Fruit fly (Drosophila melanogaster) whole organism, embryonic: ENCODE data around the gene CG13700.

Source experiments
- Bgb ChIP-seq: fragments of 200-800 bp; sonication (Bioruptor generic); IDR thresholded peaks from 2 replicates; pipeline ENCODE4 v1.3.6; 2022; ENCODE audit warnings: missing biosample characterization, missing genetic modification characterization; ENCODE audit not compliant: partially characterized antibody
- Blimp-1 ChIP-seq: fragments of 200-800 bp; sonication (Bioruptor generic); optimal IDR thresholded peaks from 3 replicates; lab custom pipeline; 2018; ENCODE audit warnings: missing biosample characterization, missing genetic modification characterization, mild to moderate bottlenecking, moderate library complexity, missing genetic modification reagents
- CG10267 ChIP-seq: fragments of 200-800 bp; sonication (Bioruptor generic); optimal IDR thresholded peaks from 2 replicates; lab custom pipeline; 2018; ENCODE audit warnings: missing biosample characterization, mild to moderate bottlenecking, missing genetic modification characterization, moderate library complexity
- CG10462 ChIP-seq: fragments of 200-800 bp; sonication (Bioruptor generic); optimal IDR thresholded peaks from 2 replicates; lab custom pipeline; 2016; ENCODE audit warnings: missing biosample characterization, missing genetic modification characterization
- CG12769 ChIP-seq: fragments of 200-800 bp; sonication (Bioruptor generic); optimal IDR thresholded peaks from 2 replicates; lab custom pipeline; 2019; ENCODE audit warnings: missing biosample characterization, mild to moderate bottlenecking, missing genetic modification characterization, moderate library complexity
- CG13296 ChIP-seq: fragments of 200-800 bp; sonication (Bioruptor generic); optimal IDR thresholded peaks from 3 replicates; lab custom pipeline; 2018; ENCODE audit warnings: missing biosample characterization, mild to moderate bottlenecking, missing genetic modification characterization
- CG14014 ChIP-seq: fragments of 200-800 bp; sonication (Bioruptor generic); IDR thresholded peaks from 2 replicates; pipeline ENCODE4 v1.3.6; 2022; ENCODE audit warnings: missing biosample characterization, missing genetic modification characterization
- CG14050 ChIP-seq: fragments of 200-800 bp; sonication (Bioruptor generic); IDR thresholded peaks from 3 replicates; pipeline ENCODE4 v1.3.6; 2022; ENCODE audit warnings: missing biosample characterization, missing genetic modification characterization
- CG14667 ChIP-seq: fragments of 200-800 bp; sonication (Bioruptor generic); IDR thresholded peaks from 2 replicates; pipeline ENCODE4 v1.3.6; 2022; ENCODE audit warnings: missing biosample characterization, missing genetic modification characterization
- CG14710 ChIP-seq: fragments of 200-800 bp; sonication (Bioruptor generic); optimal IDR thresholded peaks from 3 replicates; lab custom pipeline; 2019; ENCODE audit warnings: missing biosample characterization, mild to moderate bottlenecking, missing genetic modification characterization, moderate library complexity
- CG16815 ChIP-seq: fragments of 200-800 bp; sonication (Bioruptor generic); optimal IDR thresholded peaks from 3 replicates; lab custom pipeline; 2017; ENCODE audit warnings: missing biosample characterization, mild to moderate bottlenecking, missing genetic modification characterization
- CG17385 ChIP-seq: fragments of 200-800 bp; sonication (Bioruptor generic); optimal IDR thresholded peaks from 3 replicates; lab custom pipeline; 2018; ENCODE audit warnings: missing biosample characterization, mild to moderate bottlenecking, missing genetic modification characterization
- CG30403 ChIP-seq: fragments of 200-800 bp; sonication (Bioruptor generic); optimal IDR thresholded peaks from 3 replicates; lab custom pipeline; 2016; ENCODE audit warnings: missing biosample characterization, missing genetic modification characterization
- CG31224 ChIP-seq: fragments of 200-800 bp; sonication (Bioruptor generic); IDR thresholded peaks from 2 replicates; pipeline ENCODE4 v1.3.6; 2022; ENCODE audit warnings: missing biosample characterization, missing genetic modification characterization
- CG31388 ChIP-seq: fragments of 200-800 bp; sonication (Bioruptor generic); optimal IDR thresholded peaks from 2 replicates; lab custom pipeline; 2016; ENCODE audit warnings: missing biosample characterization, missing genetic modification characterization
- CG33213 ChIP-seq: fragments of 200-800 bp; sonication (Bioruptor generic); optimal IDR thresholded peaks from 3 replicates; lab custom pipeline; 2016; ENCODE audit warnings: missing biosample characterization, missing genetic modification characterization
- CG34224 ChIP-seq: fragments of 200-800 bp; sonication (Bioruptor generic); IDR thresholded peaks from 3 replicates; pipeline ENCODE4 v1.3.6; 2022; ENCODE audit warnings: missing biosample characterization, missing genetic modification characterization; ENCODE audit not compliant: partially characterized antibody
- CG34376 ChIP-seq: fragments of 200-800 bp; sonication (Bioruptor generic); optimal IDR thresholded peaks from 2 replicates; lab custom pipeline; 2018; ENCODE audit warnings: missing biosample characterization, mild to moderate bottlenecking, missing genetic modification characterization
- CG4424 ChIP-seq: fragments of 200-800 bp; sonication (Bioruptor generic); optimal IDR thresholded peaks from 3 replicates; lab custom pipeline; 2016; ENCODE audit warnings: missing biosample characterization, missing genetic modification characterization
- CG4854 ChIP-seq: fragments of 200-800 bp; sonication (Bioruptor generic); optimal IDR thresholded peaks from 2 replicates; lab custom pipeline; 2016; ENCODE audit warnings: missing biosample characterization, missing genetic modification characterization, inconsistent platforms
- CG7745 ChIP-seq: fragments of 200-800 bp; sonication (Bioruptor generic); optimal IDR thresholded peaks from 2 replicates; lab custom pipeline; 2018; ENCODE audit warnings: missing biosample characterization, mild to moderate bottlenecking, missing genetic modification characterization, moderate library complexity
- D ChIP-seq, 2 experiments: fragments of 200-800 bp in 1 of 2; fragments of >200 bp in 1 of 2; sonication (Bioruptor generic) in 1 of 2; optimal IDR thresholded peaks; 2 replicates in 1 of 2; 3 replicates in 1 of 2; lab custom pipeline; 2017; ENCODE audit warnings: mild to moderate bottlenecking in 1 of 2, missing biosample characterization in 1 of 2, missing genetic modification characterization in 1 of 2, missing genetic modification reagents in 1 of 2
- Dad ChIP-seq: fragments of 200-800 bp; sonication (Bioruptor generic); optimal IDR thresholded peaks from 3 replicates; lab custom pipeline; 2016; ENCODE audit warnings: missing biosample characterization, missing genetic modification characterization
- E2f1 ChIP-seq: fragments of 200-800 bp; sonication (Bioruptor generic); IDR thresholded peaks from 2 replicates; pipeline ENCODE4 v1.3.6; 2022; ENCODE audit warnings: missing biosample characterization, missing genetic modification characterization
- HmgD ChIP-seq: fragments of 200-800 bp; sonication (Bioruptor generic); optimal IDR thresholded peaks from 3 replicates; lab custom pipeline; 2016; ENCODE audit warnings: missing biosample characterization, missing genetic modification characterization
- MTF-1 ChIP-seq: fragments of 200-800 bp; sonication (Bioruptor generic); optimal IDR thresholded peaks from 2 replicates; lab custom pipeline; 2018; ENCODE audit warnings: missing biosample characterization, mild to moderate bottlenecking, missing genetic modification characterization, borderline replicate concordance
- Mrtf ChIP-seq: fragments of 200-800 bp; sonication (Bioruptor generic); IDR thresholded peaks from 3 replicates; pipeline ENCODE4 v1.3.6; 2022; ENCODE audit warnings: missing biosample characterization, missing genetic modification characterization
- Myb ChIP-seq: fragments of 200-800 bp; sonication (Bioruptor generic); optimal IDR thresholded peaks from 2 replicates; lab custom pipeline; 2016; ENCODE audit warnings: missing biosample characterization, missing genetic modification characterization
- Spps ChIP-seq: fragments of 200-800 bp; sonication (Bioruptor generic); optimal IDR thresholded peaks from 2 replicates; lab custom pipeline; 2018; ENCODE audit warnings: missing biosample characterization, mild to moderate bottlenecking, missing genetic modification characterization
- Sry-δ ChIP-seq: fragments of 200-800 bp; sonication (Bioruptor generic); optimal IDR thresholded peaks from 2 replicates; lab custom pipeline; 2016; ENCODE audit warnings: missing biosample characterization, missing genetic modification characterization
- Ssrp ChIP-seq: fragments of 200-800 bp; sonication (Bioruptor generic); optimal IDR thresholded peaks from 2 replicates; lab custom pipeline; 2018; ENCODE audit warnings: missing biosample characterization, mild to moderate bottlenecking, missing genetic modification characterization, moderate library complexity
- ab ChIP-seq: fragments of 200-800 bp; sonication (Bioruptor generic); optimal IDR thresholded peaks from 2 replicates; lab custom pipeline; 2016; ENCODE audit warnings: missing biosample characterization, missing genetic modification characterization
- bigmax ChIP-seq: fragments of 200-800 bp; sonication (Bioruptor generic); optimal IDR thresholded peaks from 2 replicates; lab custom pipeline; 2018; ENCODE audit warnings: missing biosample characterization, mild to moderate bottlenecking, missing genetic modification characterization
- br ChIP-seq: fragments of >200 bp; optimal IDR thresholded peaks from 2 replicates; lab custom pipeline; 2017
- cato ChIP-seq: fragments of 200-800 bp; sonication (Bioruptor generic); optimal IDR thresholded peaks from 2 replicates; lab custom pipeline; 2016; ENCODE audit warnings: missing biosample characterization, missing genetic modification characterization, borderline replicate concordance
- dan ChIP-seq: fragments of 200-800 bp; sonication (Bioruptor generic); IDR thresholded peaks from 2 replicates; pipeline ENCODE4 v1.3.6; 2022; ENCODE audit warnings: missing biosample characterization, missing genetic modification characterization
- gcm2 ChIP-seq: fragments of 200-800 bp; sonication (Bioruptor generic); optimal IDR thresholded peaks from 2 replicates; lab custom pipeline; 2016; ENCODE audit warnings: missing biosample characterization, missing genetic modification characterization
- lov ChIP-seq, 2 experiments: fragments of 200-800 bp in 1 of 2; fragments of >200 bp in 1 of 2; sonication (Bioruptor generic) in 1 of 2; IDR thresholded peaks in 1 of 2; optimal IDR thresholded peaks in 1 of 2; 2 replicates in 1 of 2; 3 replicates in 1 of 2; pipeline versions ENCODE4 v1.3.6 to Lab custom; 2017 to 2022; ENCODE audit warnings: missing biosample characterization in 1 of 2, missing genetic modification characterization in 1 of 2
- nerfin-1 ChIP-seq: fragments of 200-800 bp; sonication (Bioruptor generic); optimal IDR thresholded peaks from 3 replicates; lab custom pipeline; 2019; ENCODE audit warnings: missing biosample characterization, mild to moderate bottlenecking, missing genetic modification characterization, moderate library complexity
- otp ChIP-seq: fragments of 200-800 bp; sonication (Bioruptor generic); IDR thresholded peaks from 3 replicates; pipeline ENCODE4, ENCODE4 v1.3.6; 2022; ENCODE audit warnings: missing biosample characterization, missing genetic modification characterization
- pnt ChIP-seq: fragments of 200-800 bp; sonication (Bioruptor generic); optimal IDR thresholded peaks from 3 replicates; lab custom pipeline; 2016; ENCODE audit warnings: missing biosample characterization, missing genetic modification characterization
- pzg ChIP-seq: fragments of 200-800 bp; sonication (Bioruptor generic); optimal IDR thresholded peaks from 3 replicates; lab custom pipeline; 2018; ENCODE audit warnings: missing biosample characterization, mild to moderate bottlenecking, missing genetic modification characterization, moderate library complexity
- sug ChIP-seq: fragments of 200-800 bp; optimal IDR thresholded peaks from 2 replicates; lab custom pipeline; 2019; ENCODE audit warnings: missing biosample characterization, mild to moderate bottlenecking, missing genetic modification characterization, moderate library complexity
- tin ChIP-seq: fragments of 200-800 bp; sonication (Bioruptor generic); optimal IDR thresholded peaks from 3 replicates; lab custom pipeline; 2016; ENCODE audit warnings: missing biosample characterization, missing genetic modification characterization
- toy ChIP-seq: fragments of 200-800 bp; sonication (Bioruptor generic); IDR thresholded peaks from 2 replicates; pipeline ENCODE4 v1.3.6; 2022; ENCODE audit warnings: missing biosample characterization, missing genetic modification characterization
- zen2 ChIP-seq: fragments of 200-800 bp; sonication (Bioruptor generic); IDR thresholded peaks from 3 replicates; pipeline ENCODE4 v1.3.6; 2022; ENCODE audit warnings: missing biosample characterization, missing genetic modification characterization; ENCODE audit not compliant: partially characterized antibody
- zfh1 ChIP-seq: fragments of 200-800 bp; sonication (Bioruptor generic); IDR thresholded peaks from 3 replicates; pipeline ENCODE4 v1.3.6; 2022; ENCODE audit warnings: missing biosample characterization, missing genetic modification characterization

CG13700 gene

dm6 chr3L:18289993-18290727, 10.9 kb downstream of the CG13700 start (continued):
- TF ChIP-seq sug (tag; lab: Kevin White, UChicago) (no peak), CG16815 (GFP tag; lab: Kevin White, UChicago) (peak; percentile 5), CG4424 (peak; percentile 26), Blimp-1 (GFP tag; lab: Kevin White, UChicago) (peak; percentile 58), tin (GFP tag; lab: Kevin White, UChicago) (no peak), nerfin-1 (peak; percentile 95), CG14710 (tag; lab: Kevin White, UChicago) (peak; percentile 60), CG30403 (peak; percentile 21), CG10267 (tag; lab: Kevin White, UChicago) (peak; percentile 49), zfh1 (peak; percentile 62)

- TF ChIP-seq CG14014 = peak; percentile 68; the same call in 1 of the 2 replicates
- no peak for TF ChIP-seq CG13296 (GFP tag; lab: Kevin White, UChicago)
- TF ChIP-seq CG33213 (GFP tag; lab: Kevin White, UChicago) = peak; percentile 88
- TF ChIP-seq cato (GFP tag; lab: Kevin White, UChicago) = peak; percentile 70
- TF ChIP-seq pzg (GFP tag; lab: Kevin White, UChicago) = no peak
- no peak for TF ChIP-seq br
- TF ChIP-seq CG31388 (GFP tag; lab: Kevin White, UChicago) = peak; percentile 38
- peak; percentile 80 for TF ChIP-seq CG17385
- TF ChIP-seq D (optimal IDR thresholded peaks at IDR 0.05; lab: Kevin White, UChicago) = no peak
- peak; percentile 95 for TF ChIP-seq D (GFP tag; optimal IDR thresholded peaks at IDR 0.05; lab: Kevin White, UChicago)
- no peak for TF ChIP-seq CG34224 (GFP tag; lab: Robert Waterston, UW)
- TF ChIP-seq Bgb (GFP tag; lab: Robert Waterston, UW) = no peak
- TF ChIP-seq MTF-1 (GFP tag; lab: Kevin White, UChicago) = peak; percentile 80
- peak; percentile 51 for TF ChIP-seq Sry-δ
- no peak for TF ChIP-seq HmgD (GFP tag; lab: Kevin White, UChicago)
- TF ChIP-seq CG34376 (GFP tag; lab: Kevin White, UChicago) = no peak
- peak; percentile 88 for TF ChIP-seq CG10462
- TF ChIP-seq Spps (tag; lab: Kevin White, UChicago) = peak; percentile 95
- TF ChIP-seq CG14667 = peak; percentile 86
- TF ChIP-seq bigmax (GFP tag; lab: Kevin White, UChicago) = no peak
- peak; percentile 87 for TF ChIP-seq CG7745
- peak; percentile 76 for TF ChIP-seq ab
- peak; percentile 79 for TF ChIP-seq CG14050 (GFP tag; lab: Robert Waterston, UW)
- TF ChIP-seq otp = peak; percentile 93
- TF ChIP-seq gcm2 = peak; percentile 81
- peak; percentile 95; the same call in 1 of the 2 replicates for TF ChIP-seq dan (GFP tag; lab: Robert Waterston, UW)
- peak; percentile 89 for TF ChIP-seq CG30403
- TF ChIP-seq CG4854 = peak; percentile 61
- TF ChIP-seq CG12769 (tag; lab: Kevin White, UChicago) = peak; percentile 81
- peak; percentile 61 for TF ChIP-seq Myb (GFP tag; lab: Kevin White, UChicago)
- TF ChIP-seq Ssrp (tag; lab: Kevin White, UChicago) = peak; percentile 93
- TF ChIP-seq Dad = peak; percentile 84
- TF ChIP-seq Mrtf (GFP tag; lab: Robert Waterston, UW) = peak; percentile 76; the same call in 2 of the 3 replicates
- TF ChIP-seq zen2 (GFP tag; lab: Robert Waterston, UW) = no peak
- TF ChIP-seq CG31224 (GFP tag; lab: Robert Waterston, UW) = peak; percentile 44; the same call in 1 of the 2 replicates
- TF ChIP-seq E2f1 (GFP tag; lab: Robert Waterston, UW) = peak; percentile 89
- TF ChIP-seq toy = peak; percentile 63; the same call in 1 of the 2 replicates
- TF ChIP-seq lov (optimal IDR thresholded peaks at IDR 0.05; lab: Kevin White, UChicago) = no peak
- peak; percentile 95 for TF ChIP-seq lov (GFP tag; IDR thresholded peaks at IDR 0.05; lab: Robert Waterston, UW)
- peak; percentile 92 for TF ChIP-seq pnt (GFP tag; lab: Kevin White, UChicago)
These were observed 19.8 kb downstream of the CG13700 start for dm6 chr3L:18281236-18281635.
